Worm (Caenorhabditis elegans): ENCODE measurements around the gene Y2H9A.6.

Y2H9A.6 gene

DNA sequence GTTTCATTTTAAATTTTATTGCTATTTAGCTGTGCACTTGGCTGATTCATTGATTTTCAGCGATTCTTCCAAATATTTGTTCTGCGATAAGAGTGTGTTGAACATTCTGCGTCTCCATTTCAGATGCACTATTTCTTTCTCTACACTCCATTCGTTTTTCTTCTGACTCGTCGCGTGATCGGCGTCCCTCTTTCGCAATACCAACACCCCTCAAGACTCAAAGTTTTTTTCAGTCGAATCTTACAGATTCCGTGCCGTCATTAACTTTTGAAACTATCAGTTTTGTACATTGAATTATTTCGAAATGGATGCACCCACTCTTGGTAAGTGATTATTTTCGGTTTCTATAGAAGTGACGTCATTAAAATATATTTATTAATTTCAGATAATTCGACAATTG is 19.3 kb downstream of the Y2H9A.6 start, which contains the start of gene frm-10:
frm-10 (plus strand) TSS at position 234 of the 400 bp plus-strand sequence.
- TF ChIP-seq fkh-3 (tag; optimal IDR thresholded peaks at IDR 0.05) (no peak), unc-130 (GFP tag; optimal IDR thresholded peaks at IDR 0.05) (no peak), ztf-25 (GFP tag; IDR thresholded peaks at IDR 0.05) (no peak), lin-40 (tag; optimal IDR thresholded peaks at IDR 0.05) (peak; percentile 69), egl-44 (GFP tag; IDR thresholded peaks at IDR 0.05) (peak; percentile 68; the same call in 1 of the 2 replicates), nfya-2 (GFP tag; IDR thresholded peaks at IDR 0.05) (no peak), sdz-38 (tag; optimal IDR thresholded peaks at IDR 0.05) (no peak), cebp-1 (GFP tag; IDR thresholded peaks at IDR 0.05) (peak; percentile 99), cebp-1 (tag; optimal IDR thresholded peaks at IDR 0.05) (peak; percentile 100), hmg-1.2 (GFP tag; IDR thresholded peaks at IDR 0.05) (peak; percentile 93), B0336.3 (GFP tag; IDR thresholded peaks at IDR 0.05) (peak; percentile 78; the same call in 1 of the 2 replicates), ZK185.1 (tag; optimal IDR thresholded peaks at IDR 0.05; ENCODE audit: poor library complexity, severe bottlenecking) (peak; percentile 54), C06A6.2 (GFP tag; conservative IDR thresholded peaks at IDR 0.05) (peak; percentile 51; the same call in 1 of the 2 replicates), F37B4.10 (GFP tag; IDR thresholded peaks at IDR 0.05) (no peak), ztf-18 (tag; optimal IDR thresholded peaks at IDR 0.05) (peak; percentile 39), F57C9.4 (tag; optimal IDR thresholded peaks at IDR 0.05) (no peak), nhr-90 (tag; optimal IDR thresholded peaks at IDR 0.05) (peak; percentile 45), pbrm-1 (GFP tag; IDR thresholded peaks at IDR 0.05) (peak; percentile 58; the same call in 1 of the 2 replicates), atf-7 (tag; optimal IDR thresholded peaks at IDR 0.05) (peak; percentile 84), K11D2.4 (GFP tag; IDR thresholded peaks at IDR 0.05) (peak; percentile 34; the same call in 1 of the 2 replicates), ceh-27 (GFP tag; optimal IDR thresholded peaks at IDR 0.05) (peak; percentile 21), madf-8 (GFP tag; conservative IDR thresholded peaks at IDR 0.05) (no peak), pha-4 (tag; optimal IDR thresholded peaks at IDR 0.05) (peak; percentile 34), B0035.1 (tag; optimal IDR thresholded peaks at IDR 0.05) (no peak), mxl-1 (tag; optimal IDR thresholded peaks at IDR 0.05) (no peak), dox-1 (GFP tag; IDR thresholded peaks at IDR 0.05) (peak; percentile 84; the same call in 1 of the 2 replicates), madf-3 (GFP tag; IDR thresholded peaks at IDR 0.05) (no peak), rcor-1 (GFP tag; IDR thresholded peaks at IDR 0.05) (0 out of 2 replicates have a peak, but pooled peaks have one; percentile 36), madf-10 (tag; optimal IDR thresholded peaks at IDR 0.05) (peak; percentile 74), unc-62 (GFP tag; optimal IDR thresholded peaks at IDR 0.05) (peak; percentile 54), nfyb-1 (GFP tag; IDR thresholded peaks at IDR 0.05) (peak; percentile 74; the same call in 1 of the 2 replicates), attf-5 (GFP tag; optimal IDR thresholded peaks at IDR 0.05) (peak; percentile 93), F22D6.2 (tag; optimal IDR thresholded peaks at IDR 0.05) (no peak), nhr-80 (tag; optimal IDR thresholded peaks at IDR 0.05) (peak; percentile 94), attf-3 (GFP tag; conservative IDR thresholded peaks at IDR 0.05) (0 out of 2 replicates have a peak, but pooled peaks have one; percentile 34), repo-1 (tag; optimal IDR thresholded peaks at IDR 0.05) (no peak), let-607 (tag; optimal IDR thresholded peaks at IDR 0.05) (peak; percentile 40 to 79), nhr-120 (GFP tag; IDR thresholded peaks at IDR 0.05) (no peak), snpc-4 (GFP tag; optimal IDR thresholded peaks at IDR 0.05) (no peak), snpc-4 (tag; optimal IDR thresholded peaks at IDR 0.05) (peak in 2 of 4 experiments; percentile 45 to 59)

DNA sequence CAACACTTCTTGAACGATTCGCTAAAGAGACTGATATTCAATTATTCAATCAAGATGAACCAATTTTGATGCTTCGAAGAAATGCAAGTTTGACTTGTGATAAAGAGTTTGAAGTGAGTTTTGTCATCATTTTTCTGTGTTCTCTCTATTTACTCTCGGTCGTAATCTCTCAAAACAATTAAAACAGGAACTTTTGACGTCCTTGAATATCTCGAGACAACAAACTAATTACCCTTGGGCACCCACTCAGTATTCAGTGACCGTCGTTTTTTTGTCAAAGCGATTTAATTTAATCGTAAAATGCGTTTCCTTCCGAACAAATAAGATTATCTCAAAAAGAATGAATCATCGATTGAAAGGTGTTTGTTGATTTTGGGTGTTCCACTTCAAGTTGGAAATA is 20.5 kb downstream of the Y2H9A.6 start:
- TF ChIP-seq ceh-27 (GFP tag; optimal IDR thresholded peaks at IDR 0.05) (peak; percentile 4), F37B4.10 (GFP tag; IDR thresholded peaks at IDR 0.05) (no peak)

Data from whole organism, young adult.